Worm (Caenorhabditis elegans) whole organism, L2 larva: ENCODE data around the gene srd-54.

ENCODE experiments used
- ama-1 ChIP-seq: fragments of 150-350 bp; optimal IDR thresholded peaks from 2 replicates; lab custom pipeline; 2018; ENCODE audit warnings: inconsistent platforms
- ceh-16 ChIP-seq: fragments of 150-350 bp; optimal IDR thresholded peaks from 2 replicates; lab custom pipeline; 2014; ENCODE audit warnings: missing biosample characterization, missing genetic modification characterization
- fos-1 ChIP-seq: fragments of 150-350 bp; optimal IDR thresholded peaks from 2 replicates; lab custom pipeline; 2014; ENCODE audit warnings: missing biosample characterization, missing genetic modification characterization
- lin-13 ChIP-seq: fragments of 150-350 bp; optimal IDR thresholded peaks from 2 replicates; lab custom pipeline; 2014; ENCODE audit warnings: missing biosample characterization, missing genetic modification reagents, missing genetic modification characterization
- mab-5 ChIP-seq: fragments of 150-350 bp; optimal IDR thresholded peaks from 2 replicates; lab custom pipeline; 2014; ENCODE audit warnings: missing biosample characterization, missing genetic modification characterization
- mdl-1 ChIP-seq, 2 experiments: fragments of 150-350 bp in 1 of 2; sonication (generic microtip) in 1 of 2; optimal IDR thresholded peaks; 2 replicates each; lab custom pipeline; 2017; ENCODE audit warnings: missing biosample characterization in 2 of 2, missing genetic modification characterization in 2 of 2
- nhr-11 ChIP-seq: fragments of 150-350 bp; optimal IDR thresholded peaks from 2 replicates; lab custom pipeline; 2014; ENCODE audit warnings: missing biosample characterization, missing genetic modification characterization
- nhr-237 ChIP-seq: fragments of 150-350 bp; optimal IDR thresholded peaks from 2 replicates; lab custom pipeline; 2014; ENCODE audit warnings: missing biosample characterization, missing genetic modification characterization
- nhr-6 ChIP-seq: fragments of 150-350 bp; optimal IDR thresholded peaks from 2 replicates; lab custom pipeline; 2014; ENCODE audit warnings: missing biosample characterization, missing genetic modification characterization
- sem-4 ChIP-seq: fragments of 150-350 bp; optimal IDR thresholded peaks from 2 replicates; lab custom pipeline; 2014; ENCODE audit warnings: missing biosample characterization, missing genetic modification reagents, missing genetic modification characterization
- snpc-4 ChIP-seq: fragments of 150-350 bp; optimal IDR thresholded peaks from 2 replicates; lab custom pipeline; 2014; ENCODE audit warnings: missing biosample characterization, missing genetic modification characterization
- unc-55 ChIP-seq: fragments of 150-350 bp; sonication (generic microtip); optimal IDR thresholded peaks from 3 replicates; lab custom pipeline; 2014; ENCODE audit warnings: missing biosample characterization, missing genetic modification reagents, missing genetic modification characterization
- unc-62 ChIP-seq: fragments of 150-350 bp; optimal IDR thresholded peaks from 2 replicates; lab custom pipeline; 2014; ENCODE audit warnings: missing biosample characterization, missing genetic modification reagents, missing genetic modification characterization

DNA sequence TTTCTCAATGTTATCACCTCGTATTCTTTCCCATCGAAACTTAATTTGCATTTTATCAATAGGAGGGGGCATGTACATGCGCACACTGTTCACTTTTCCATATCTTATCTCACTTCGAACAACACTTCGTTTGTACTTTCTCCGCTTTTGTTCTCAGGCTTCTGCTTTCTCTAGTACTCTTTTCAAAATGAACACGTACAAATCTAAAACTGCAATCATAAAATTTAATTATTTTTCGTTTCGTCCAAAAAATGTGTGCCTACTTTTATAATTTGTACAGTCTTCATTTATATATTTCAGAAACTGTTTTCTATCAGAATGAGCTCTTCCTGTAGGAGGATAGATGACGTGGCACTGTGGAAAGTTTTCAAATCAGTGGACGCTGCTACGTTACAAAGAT is 33.7 kb upstream of the srd-54 start, which contains the start of gene C07D10.1:
- no peak for TF ChIP-seq unc-62 (GFP tag; lab: Kevin White, UChicago)
- no peak for TF ChIP-seq fos-1 (tag; lab: Kevin White, UChicago)
- TF ChIP-seq snpc-4 (tag; lab: Kevin White, UChicago), result no peak
- no peak for TF ChIP-seq ceh-16 (tag; lab: Kevin White, UChicago)
- no peak for TF ChIP-seq mdl-1 (tag; optimal IDR thresholded peaks at IDR 0.05; lab: Kevin White, UChicago)
- no peak for TF ChIP-seq nhr-6 (tag; lab: Kevin White, UChicago)
- no peak for TF ChIP-seq ama-1 (lab: Kevin White, UChicago)
- no peak for TF ChIP-seq nhr-237 (tag; lab: Kevin White, UChicago)
- TF ChIP-seq lin-13 (GFP tag; lab: Kevin White, UChicago), result no peak
- no peak for TF ChIP-seq mab-5 (tag; lab: Kevin White, UChicago)
- TF ChIP-seq unc-55 (GFP tag; lab: Kevin White, UChicago), result no peak
- no peak for TF ChIP-seq sem-4 (tag; lab: Kevin White, UChicago)
- TF ChIP-seq nhr-11, result no peak
